Fruit fly (Drosophila melanogaster) whole organism, embryonic: ENCODE measurements around the gene Trxr1.

ENCODE experiments used
- CG4424 ChIP-seq: fragments of 200-800 bp; sonication (Bioruptor generic); optimal IDR thresholded peaks from 3 replicates; lab custom pipeline; 2016; ENCODE audit warnings: missing biosample characterization, missing genetic modification characterization
- CG7987 ChIP-seq: fragments of 200-800 bp; sonication (Bioruptor generic); optimal IDR thresholded peaks from 2 replicates; lab custom pipeline; 2018; ENCODE audit warnings: missing biosample characterization, mild to moderate bottlenecking, missing genetic modification characterization, moderate library complexity
- HLH3B ChIP-seq: fragments of 200-800 bp; sonication (Bioruptor generic); IDR thresholded peaks from 2 replicates; pipeline ENCODE4 v1.3.6; 2022; ENCODE audit warnings: missing biosample characterization, missing genetic modification characterization
- Sin3A ChIP-seq: fragments of >200 bp; optimal IDR thresholded peaks from 2 replicates; lab custom pipeline; 2018
- Sox102F ChIP-seq: fragments of 200-800 bp; sonication (Bioruptor generic); optimal IDR thresholded peaks from 2 replicates; lab custom pipeline; 2018; ENCODE audit warnings: missing biosample characterization, mild to moderate bottlenecking, missing genetic modification characterization, moderate library complexity
- caup ChIP-seq: fragments of 200-800 bp; sonication (Bioruptor generic); optimal IDR thresholded peaks from 3 replicates; lab custom pipeline; 2017; ENCODE audit warnings: missing biosample characterization, mild to moderate bottlenecking, missing genetic modification characterization, moderate library complexity; ENCODE audit not compliant: severe bottlenecking
- croc ChIP-seq: fragments of 200-800 bp; sonication (Bioruptor generic); conservative IDR thresholded peaks from 3 replicates; pipeline ENCODE4 v1.3.6; 2022; ENCODE audit warnings: missing biosample characterization, missing genetic modification characterization
- crol ChIP-seq: fragments of 200-800 bp; sonication (Bioruptor generic); IDR thresholded peaks from 2 replicates; pipeline ENCODE4 v1.3.6; 2022; ENCODE audit warnings: missing biosample characterization, missing genetic modification characterization
- kah ChIP-seq: fragments of 200-800 bp; sonication (Bioruptor generic); optimal IDR thresholded peaks from 2 replicates; lab custom pipeline; 2018; ENCODE audit warnings: missing biosample characterization, mild to moderate bottlenecking, missing genetic modification characterization
- pum ChIP-seq: fragments of 200-800 bp; sonication (Bioruptor generic); optimal IDR thresholded peaks from 2 replicates; lab custom pipeline; 2016; ENCODE audit warnings: missing biosample characterization, missing genetic modification characterization
- stc ChIP-seq: fragments of 200-800 bp; sonication (Bioruptor generic); IDR thresholded peaks from 2 replicates; pipeline ENCODE4 v1.3.6; 2022; ENCODE audit warnings: missing biosample characterization, missing genetic modification characterization
- usp ChIP-seq: fragments of >200 bp; optimal IDR thresholded peaks from 2 replicates; lab custom pipeline; 2017; ENCODE audit warnings: missing biosample characterization, missing genetic modification characterization
- zfh1 ChIP-seq: fragments of 200-800 bp; sonication (Bioruptor generic); IDR thresholded peaks from 3 replicates; pipeline ENCODE4 v1.3.6; 2022; ENCODE audit warnings: missing biosample characterization, missing genetic modification characterization

- peak; percentile 26 for TF ChIP-seq caup
- TF ChIP-seq HLH3B = no peak
- no peak for TF ChIP-seq kah (GFP tag; lab: Kevin White, UChicago)
- no peak for TF ChIP-seq crol (GFP tag; lab: Robert Waterston, UW)
- TF ChIP-seq stc (GFP tag; lab: Robert Waterston, UW) = no peak
- no peak for TF ChIP-seq CG7987 (GFP tag; lab: Kevin White, UChicago)
- TF ChIP-seq zfh1 = no peak
- TF ChIP-seq pum = no peak
- TF ChIP-seq CG4424 (GFP tag; lab: Kevin White, UChicago) = no peak
- TF ChIP-seq usp (GFP tag; lab: Kevin White, UChicago) = no peak
- no peak for TF ChIP-seq Sox102F (GFP tag; lab: Kevin White, UChicago)
- TF ChIP-seq croc = no peak
- no peak for TF ChIP-seq Sin3A (lab: Kevin White, UChicago)
These were observed 9.2 kb upstream of the Trxr1 start for dm6 chrX:8233167-8233566.
